Worm (Caenorhabditis elegans) whole organism, L3 larva: ENCODE data around the gene K11D9.3.

ENCODE experiments used
- ZK546.5 ChIP-seq: sonication (generic microtip); optimal IDR thresholded peaks from 2 replicates; lab custom pipeline; 2017; ENCODE audit warnings: missing biosample characterization, missing genetic modification characterization
- ceh-82 ChIP-seq: fragments of 150-350 bp; optimal IDR thresholded peaks from 2 replicates; lab custom pipeline; 2014; ENCODE audit warnings: missing biosample characterization, missing genetic modification characterization
- elt-1 ChIP-seq: fragments of 150-350 bp; optimal IDR thresholded peaks from 2 replicates; lab custom pipeline; 2014; ENCODE audit warnings: missing biosample characterization, missing genetic modification characterization
- fos-1 ChIP-seq: fragments of 150-350 bp; optimal IDR thresholded peaks from 2 replicates; lab custom pipeline; 2014; ENCODE audit warnings: missing biosample characterization, missing genetic modification characterization
- lin-15B ChIP-seq: fragments of 150-350 bp; optimal IDR thresholded peaks from 2 replicates; lab custom pipeline; 2014; ENCODE audit warnings: missing biosample characterization, missing genetic modification characterization
- lin-39 ChIP-seq: fragments of 150-350 bp; optimal IDR thresholded peaks from 2 replicates; lab custom pipeline; 2018; ENCODE audit warnings: missing biosample characterization, missing genetic modification reagents, missing genetic modification characterization
- pqm-1 ChIP-seq: fragments of 150-350 bp; optimal IDR thresholded peaks from 2 replicates; lab custom pipeline; 2017; ENCODE audit warnings: missing biosample characterization, missing genetic modification characterization, inconsistent platforms
- skn-1 ChIP-seq: fragments of 150-350 bp; optimal IDR thresholded peaks from 2 replicates; lab custom pipeline; 2014; ENCODE audit warnings: missing biosample characterization, missing genetic modification characterization
- unc-39 ChIP-seq: sonication (generic microtip); optimal IDR thresholded peaks from 4 replicates; lab custom pipeline; 2017; ENCODE audit warnings: missing biosample characterization, missing genetic modification characterization

- no peak for TF ChIP-seq lin-15B
- TF ChIP-seq elt-1 (tag; lab: Kevin White, UChicago): no peak
- no peak for TF ChIP-seq pqm-1 (tag; lab: Kevin White, UChicago)
- no peak for TF ChIP-seq ceh-82 (tag; lab: Kevin White, UChicago)
- TF ChIP-seq unc-39 (tag; lab: Kevin White, UChicago): no peak
- no peak for TF ChIP-seq ZK546.5 (tag; lab: Kevin White, UChicago)
- TF ChIP-seq skn-1: no peak
- TF ChIP-seq fos-1 (tag; lab: Kevin White, UChicago): no peak
- TF ChIP-seq lin-39 (tag; lab: Kevin White, UChicago): no peak
Measured at ce11 chrIII:10810483-10810836, 8.4 kb upstream of the K11D9.3 start.
